Fruit fly (Drosophila melanogaster) whole organism, adult: Measurements from ENCODE around the gene Toll-9.

ENCODE experiments used
- CG11617 ChIP-seq: fragments of 200-800 bp; sonication (Bioruptor generic); optimal IDR thresholded peaks from 2 replicates; lab custom pipeline; 2017; ENCODE audit warnings: mild to moderate bottlenecking, missing biosample characterization, missing genetic modification reagents, missing genetic modification characterization
- CG12768 ChIP-seq: fragments of 200-800 bp; sonication (Bioruptor generic); optimal IDR thresholded peaks from 2 replicates; lab custom pipeline; 2017; ENCODE audit warnings: missing biosample characterization, missing genetic modification characterization, mild to moderate bottlenecking, moderate library complexity, missing genetic modification reagents
- CG14711 ChIP-seq: fragments of 200-800 bp; sonication (Bioruptor generic); optimal IDR thresholded peaks from 2 replicates; lab custom pipeline; 2018; ENCODE audit warnings: missing biosample characterization, mild to moderate bottlenecking, missing genetic modification characterization, moderate library complexity
- CG1620 ChIP-seq: fragments of 200-800 bp; sonication (Bioruptor generic); optimal IDR thresholded peaks from 2 replicates; lab custom pipeline; 2016; ENCODE audit warnings: missing biosample characterization, missing genetic modification characterization
- CG33017 ChIP-seq: fragments of 200-800 bp; sonication (Bioruptor generic); optimal IDR thresholded peaks from 2 replicates; lab custom pipeline; 2018; ENCODE audit warnings: missing biosample characterization, mild to moderate bottlenecking, missing genetic modification characterization, moderate library complexity
- CG5204 ChIP-seq: fragments of 200-800 bp; sonication (Bioruptor generic); optimal IDR thresholded peaks from 2 replicates; lab custom pipeline; 2016; ENCODE audit warnings: missing biosample characterization, missing genetic modification characterization
- CG7045 ChIP-seq: fragments of 200-800 bp; sonication (Bioruptor generic); optimal IDR thresholded peaks from 2 replicates; lab custom pipeline; 2017; ENCODE audit warnings: missing biosample characterization, mild to moderate bottlenecking, missing genetic modification characterization
- CG7101 ChIP-seq: fragments of 200-800 bp; sonication (Bioruptor generic); optimal IDR thresholded peaks from 2 replicates; lab custom pipeline; 2018; ENCODE audit warnings: missing biosample characterization, mild to moderate bottlenecking, missing genetic modification characterization, moderate library complexity
- Clk ChIP-seq: fragments of 200-800 bp; sonication (Bioruptor generic); optimal IDR thresholded peaks from 2 replicates; lab custom pipeline; 2017; ENCODE audit warnings: missing biosample characterization, missing genetic modification characterization
- Crg-1 ChIP-seq: fragments of 200-800 bp; sonication (Bioruptor generic); optimal IDR thresholded peaks from 2 replicates; lab custom pipeline; 2016; ENCODE audit warnings: missing biosample characterization, missing genetic modification characterization
- Hr96 ChIP-seq: fragments of 200-800 bp; sonication (Bioruptor generic); optimal IDR thresholded peaks from 2 replicates; lab custom pipeline; 2016; ENCODE audit warnings: missing biosample characterization, missing genetic modification characterization
- Mnt ChIP-seq: fragments of 200-800 bp; sonication (Bioruptor generic); optimal IDR thresholded peaks from 2 replicates; lab custom pipeline; 2016; ENCODE audit warnings: missing biosample characterization, mild to moderate bottlenecking, missing genetic modification characterization
- bab1 ChIP-seq: fragments of 200-800 bp; sonication (Bioruptor generic); optimal IDR thresholded peaks from 3 replicates; lab custom pipeline; 2019; ENCODE audit warnings: missing biosample characterization, mild to moderate bottlenecking, missing genetic modification characterization, moderate library complexity
- cic ChIP-seq: fragments of 200-800 bp; sonication (Bioruptor generic); optimal IDR thresholded peaks from 2 replicates; lab custom pipeline; 2017; ENCODE audit warnings: missing biosample characterization, mild to moderate bottlenecking, missing genetic modification characterization, moderate library complexity
- cnc ChIP-seq, 2 experiments: fragments of >200 bp; optimal IDR thresholded peaks; 2 replicates each; lab custom pipeline; 2017
- kay ChIP-seq: fragments of 200-800 bp; sonication (Bioruptor generic); peaks from one replicate; lab custom pipeline; 2016; ENCODE audit warnings: missing biosample characterization, missing genetic modification characterization, borderline replicate concordance
- ovo ChIP-seq: fragments of 200-800 bp; sonication (Bioruptor generic); optimal IDR thresholded peaks from 2 replicates; lab custom pipeline; 2016; ENCODE audit warnings: missing biosample characterization, missing genetic modification characterization
- pad ChIP-seq: fragments of 200-800 bp; sonication (Bioruptor generic); optimal IDR thresholded peaks from 3 replicates; lab custom pipeline; 2017; ENCODE audit warnings: missing biosample characterization, missing genetic modification characterization, mild to moderate bottlenecking, moderate library complexity, missing genetic modification reagents
- tj ChIP-seq: fragments of 200-800 bp; sonication (Bioruptor generic); optimal IDR thresholded peaks from 3 replicates; lab custom pipeline; 2017; ENCODE audit warnings: missing biosample characterization, mild to moderate bottlenecking, missing genetic modification characterization, moderate library complexity
- toe ChIP-seq: fragments of 200-800 bp; sonication (Bioruptor generic); optimal IDR thresholded peaks from 2 replicates; lab custom pipeline; 2016; ENCODE audit warnings: missing biosample characterization, missing genetic modification characterization

The Toll-9 gene

dm6 chr3L:20348581-20349093 is 17.9 kb downstream of the Toll-9 start:
- TF ChIP-seq pad: peak; percentile 93
- TF ChIP-seq cnc (optimal IDR thresholded peaks at IDR 0.05; lab: Kevin White, UChicago): no peak
- TF ChIP-seq Clk (GFP tag; lab: Kevin White, UChicago): no peak
- TF ChIP-seq CG7101 (tag; lab: Kevin White, UChicago): no peak
- no peak for TF ChIP-seq Mnt (GFP tag; lab: Kevin White, UChicago)
- TF ChIP-seq CG12768: no peak
- no peak for TF ChIP-seq CG14711

- TF ChIP-seq CG5204 (no peak), CG7045 (GFP tag; lab: Kevin White, UChicago) (peak; percentile 65), Mnt (GFP tag; lab: Kevin White, UChicago) (peak; percentile 93), ovo (peak; percentile 52), CG1620 (GFP tag; lab: Kevin White, UChicago) (peak; percentile 76), bab1 (peak; percentile 73), pad (no peak), toe (GFP tag; lab: Kevin White, UChicago) (no peak), Hr96 (GFP tag; lab: Kevin White, UChicago) (peak; percentile 37), cic (GFP tag; lab: Kevin White, UChicago) (no peak), Clk (GFP tag; lab: Kevin White, UChicago) (peak; percentile 9), CG11617 (peak; percentile 67), cnc (optimal IDR thresholded peaks at IDR 0.05; lab: Kevin White, UChicago) (no peak), CG12768 (peak; percentile 48), Crg-1 (GFP tag; lab: Kevin White, UChicago) (peak; percentile 66), CG7101 (tag; lab: Kevin White, UChicago) (peak; percentile 82), kay (GFP tag; lab: Kevin White, UChicago) (no peak), tj (peak; percentile 52), CG33017 (peak; percentile 36), CG14711 (peak; percentile 79)
Observed at dm6 chr3L:20347762-20348580, 18.6 kb downstream of the Toll-9 start, which contains the start of the genes Rbbp5 and eRF1. Gene Rbbp5 (minus strand): TSS chr3L:20347942. Gene eRF1 (plus strand): TSS chr3L:20348355.

dm6 chr3L:20342334-20342733 is 24.2 kb downstream of the Toll-9 start, which contains the start of gene Spn77Bc:
Gene Spn77Bc (plus strand): TSS chr3L:20342634.
- TF ChIP-seq CG7045 (GFP tag; lab: Kevin White, UChicago) (no peak), Hr96 (GFP tag; lab: Kevin White, UChicago) (no peak), CG5204 (no peak), Mnt (GFP tag; lab: Kevin White, UChicago) (no peak), CG33017 (no peak), pad (no peak), kay (GFP tag; lab: Kevin White, UChicago) (no peak), Crg-1 (GFP tag; lab: Kevin White, UChicago) (no peak), Clk (GFP tag; lab: Kevin White, UChicago) (no peak), cic (GFP tag; lab: Kevin White, UChicago) (no peak), cnc (optimal IDR thresholded peaks at IDR 0.05; lab: Kevin White, UChicago) (no peak), toe (GFP tag; lab: Kevin White, UChicago) (no peak), CG1620 (GFP tag; lab: Kevin White, UChicago) (no peak)

dm6 chr3L:20320652-20321051 is 45.9 kb downstream of the Toll-9 start, which contains the start of gene Spn77Bb:
Gene Spn77Bb (plus strand): TSS chr3L:20320952.
- TF ChIP-seq CG7101 (tag; lab: Kevin White, UChicago) (no peak), Hr96 (GFP tag; lab: Kevin White, UChicago) (no peak), CG12768 (no peak), CG33017 (no peak), toe (GFP tag; lab: Kevin White, UChicago) (no peak), kay (GFP tag; lab: Kevin White, UChicago) (no peak), pad (no peak), CG5204 (no peak), cnc (optimal IDR thresholded peaks at IDR 0.05; lab: Kevin White, UChicago) (no peak), bab1 (no peak), ovo (no peak), Mnt (GFP tag; lab: Kevin White, UChicago) (no peak), CG7045 (GFP tag; lab: Kevin White, UChicago) (no peak), tj (no peak), Clk (GFP tag; lab: Kevin White, UChicago) (no peak)

dm6 chr3L:20320044-20320443 is 46.5 kb downstream of the Toll-9 start:
- TF ChIP-seq cnc (optimal IDR thresholded peaks at IDR 0.05; lab: Kevin White, UChicago): no peak
- TF ChIP-seq CG33017: no peak
- no peak for TF ChIP-seq CG11617
- TF ChIP-seq CG7045 (GFP tag; lab: Kevin White, UChicago): no peak
- no peak for TF ChIP-seq CG14711
- TF ChIP-seq Hr96 (GFP tag; lab: Kevin White, UChicago): no peak
- TF ChIP-seq CG12768: no peak
- TF ChIP-seq Mnt (GFP tag; lab: Kevin White, UChicago): no peak
- no peak for TF ChIP-seq CG1620 (GFP tag; lab: Kevin White, UChicago)
- no peak for TF ChIP-seq Clk (GFP tag; lab: Kevin White, UChicago)

- peak; percentile 79 for TF ChIP-seq cic (GFP tag; lab: Kevin White, UChicago)
- no peak for TF ChIP-seq Hr96 (GFP tag; lab: Kevin White, UChicago)
- peak; percentile 36 for TF ChIP-seq kay (GFP tag; lab: Kevin White, UChicago)
Observed at dm6 chr3L:20317751-20318150, 48.8 kb downstream of the Toll-9 start.
